Fruit fly (Drosophila melanogaster) whole organism, adult: ENCODE data around the gene CG31195.
A peak's percentile ranks its signal among the peaks of the same experiment; 100 is the strongest.

Experiments used
- CG12768 ChIP-seq: fragments of 200-800 bp; sonication (Bioruptor generic); optimal IDR thresholded peaks from 2 replicates; lab custom pipeline; 2017; ENCODE audit warnings: missing biosample characterization, missing genetic modification characterization, mild to moderate bottlenecking, moderate library complexity, missing genetic modification reagents
- CG1620 ChIP-seq: fragments of 200-800 bp; sonication (Bioruptor generic); optimal IDR thresholded peaks from 2 replicates; lab custom pipeline; 2016; ENCODE audit warnings: missing biosample characterization, missing genetic modification characterization
- CG33017 ChIP-seq: fragments of 200-800 bp; sonication (Bioruptor generic); optimal IDR thresholded peaks from 2 replicates; lab custom pipeline; 2018; ENCODE audit warnings: missing biosample characterization, mild to moderate bottlenecking, missing genetic modification characterization, moderate library complexity
- CG5204 ChIP-seq: fragments of 200-800 bp; sonication (Bioruptor generic); optimal IDR thresholded peaks from 2 replicates; lab custom pipeline; 2016; ENCODE audit warnings: missing biosample characterization, missing genetic modification characterization
- Hr96 ChIP-seq: fragments of 200-800 bp; sonication (Bioruptor generic); optimal IDR thresholded peaks from 2 replicates; lab custom pipeline; 2016; ENCODE audit warnings: missing biosample characterization, missing genetic modification characterization
- bab1 ChIP-seq: fragments of 200-800 bp; sonication (Bioruptor generic); optimal IDR thresholded peaks from 3 replicates; lab custom pipeline; 2019; ENCODE audit warnings: missing biosample characterization, mild to moderate bottlenecking, missing genetic modification characterization, moderate library complexity
- cic ChIP-seq: fragments of 200-800 bp; sonication (Bioruptor generic); optimal IDR thresholded peaks from 2 replicates; lab custom pipeline; 2017; ENCODE audit warnings: missing biosample characterization, mild to moderate bottlenecking, missing genetic modification characterization, moderate library complexity
- pad ChIP-seq: fragments of 200-800 bp; sonication (Bioruptor generic); optimal IDR thresholded peaks from 3 replicates; lab custom pipeline; 2017; ENCODE audit warnings: missing biosample characterization, missing genetic modification characterization, mild to moderate bottlenecking, moderate library complexity, missing genetic modification reagents
- tj ChIP-seq: fragments of 200-800 bp; sonication (Bioruptor generic); optimal IDR thresholded peaks from 3 replicates; lab custom pipeline; 2017; ENCODE audit warnings: missing biosample characterization, mild to moderate bottlenecking, missing genetic modification characterization, moderate library complexity

DNA sequence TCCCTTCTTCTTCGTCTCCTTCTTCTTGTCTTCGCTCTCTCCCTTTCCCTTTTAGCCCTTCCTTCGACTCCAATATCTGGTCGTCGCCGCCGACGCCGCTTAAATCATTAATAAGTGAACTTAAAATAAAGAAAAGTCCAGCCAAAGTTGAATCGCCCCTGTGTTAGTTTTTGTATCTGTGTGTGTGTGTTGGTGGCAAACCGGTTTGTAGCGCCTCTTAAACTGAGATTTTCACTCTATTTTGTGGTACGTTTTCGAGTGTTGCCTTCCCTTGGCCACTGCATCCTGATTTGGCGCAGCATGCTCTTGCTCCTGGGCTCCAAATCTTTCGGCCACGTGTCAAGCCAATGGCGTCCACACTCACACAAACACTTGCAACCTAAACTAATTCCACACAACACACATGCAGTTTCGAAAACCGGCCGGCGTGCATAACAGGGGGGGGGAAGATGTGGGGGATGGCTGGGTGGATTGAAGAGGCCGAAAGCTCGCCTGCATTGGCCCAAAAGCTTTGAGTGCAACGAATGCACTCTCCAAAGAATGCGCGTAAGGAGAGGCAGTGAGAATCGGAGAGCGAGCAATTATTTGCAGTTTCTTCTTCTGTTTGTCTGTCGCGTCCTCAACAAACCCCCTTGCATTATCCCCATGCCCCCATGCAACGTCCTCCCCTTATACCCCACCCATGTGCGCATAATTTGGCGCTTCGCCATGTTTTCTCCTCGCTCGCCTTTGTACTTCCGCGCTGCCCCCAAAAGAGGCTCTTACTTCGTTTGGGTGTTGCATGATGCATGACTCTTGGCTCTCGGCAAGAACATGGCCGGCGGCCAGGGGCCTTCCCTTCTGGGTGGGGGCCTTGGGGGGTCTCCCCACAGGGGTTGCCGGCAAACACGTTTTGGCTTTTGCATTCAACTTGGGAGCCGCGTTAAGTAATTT is 22.5 kb upstream of the CG31195 start:
- TF ChIP-seq CG1620 (GFP tag; lab: Kevin White, UChicago) = no peak
- TF ChIP-seq pad (GFP tag; lab: Kevin White, UChicago) = peak; percentile 60
- no peak for TF ChIP-seq CG5204 (GFP tag; lab: Kevin White, UChicago)
- peak; percentile 33 for TF ChIP-seq CG12768
- TF ChIP-seq bab1 (GFP tag; lab: Kevin White, UChicago) = no peak
- no peak for TF ChIP-seq CG33017 (tag; lab: Kevin White, UChicago)
- TF ChIP-seq cic (GFP tag; lab: Kevin White, UChicago) = peak; percentile 30
- peak; percentile 19 for TF ChIP-seq tj (GFP tag; lab: Kevin White, UChicago)
- no peak for TF ChIP-seq Hr96 (GFP tag; lab: Kevin White, UChicago)
